Worm (Caenorhabditis elegans): Measurements from ENCODE around the gene C05D12.1.

The C05D12.1 gene

DNA sequence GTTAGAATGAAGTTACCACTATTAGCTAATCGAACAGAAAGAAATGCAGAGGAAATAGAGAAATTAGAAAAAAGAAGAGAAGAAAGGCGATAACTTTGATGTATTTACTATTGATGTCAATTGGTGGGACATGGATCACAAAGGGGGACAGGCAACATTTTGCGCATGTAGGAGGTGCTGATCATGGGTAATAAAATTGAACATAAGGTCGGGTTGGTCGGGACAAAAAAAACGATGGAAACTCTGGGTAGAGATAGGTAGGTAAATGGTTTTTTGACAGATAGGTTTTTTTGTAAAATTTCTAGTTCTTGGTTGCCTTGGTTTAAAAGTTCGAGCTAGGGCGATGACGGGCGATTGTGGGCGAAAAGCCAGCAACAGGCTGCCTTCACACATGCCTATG is 24.7 kb downstream of the C05D12.1 start, which contains the start of gene shn-1:
Gene shn-1 (minus strand): TSS at position 101 of the 400 bp plus-strand sequence.
- TF ChIP-seq ets-4 (tag; optimal IDR thresholded peaks at IDR 0.05) (no peak), ceh-31 (tag; optimal IDR thresholded peaks at IDR 0.05) (no peak), pax-1 (tag; optimal IDR thresholded peaks at IDR 0.05) (no peak), F13H6.1 (tag; optimal IDR thresholded peaks at IDR 0.05) (no peak), syd-9 (tag; optimal IDR thresholded peaks at IDR 0.05) (no peak), fkh-6 (tag; optimal IDR thresholded peaks at IDR 0.05) (no peak), hlh-6 (tag; optimal IDR thresholded peaks at IDR 0.05) (no peak), tbx-7 (tag; optimal IDR thresholded peaks at IDR 0.05) (no peak), pros-1 (tag; optimal IDR thresholded peaks at IDR 0.05) (no peak), eyg-1 (tag; optimal IDR thresholded peaks at IDR 0.05) (no peak), Y22D7AL.16 (tag; optimal IDR thresholded peaks at IDR 0.05) (no peak), K09A11.1 (tag; optimal IDR thresholded peaks at IDR 0.05; ENCODE audit: insufficient read depth) (no peak), ahr-1 (tag; optimal IDR thresholded peaks at IDR 0.05) (no peak), K02D7.2 (tag; optimal IDR thresholded peaks at IDR 0.05) (no peak), ceh-22 (tag; optimal IDR thresholded peaks at IDR 0.05) (no peak), ceh-19 (GFP tag; optimal IDR thresholded peaks at IDR 0.05) (no peak), unc-86 (tag; optimal IDR thresholded peaks at IDR 0.05) (no peak)

- TF ChIP-seq hlh-6 (tag; optimal IDR thresholded peaks at IDR 0.05) (no peak), ref-2 (tag; optimal IDR thresholded peaks at IDR 0.05) (no peak), tbx-2 (tag; optimal IDR thresholded peaks at IDR 0.05) (no peak), K09A11.1 (tag; optimal IDR thresholded peaks at IDR 0.05; ENCODE audit: insufficient read depth) (no peak)
These were observed 28.6 kb downstream of the C05D12.1 start for ce11 chrII:11386950-11387349.

ce11 chrII:11384099-11384498 is 31.5 kb downstream of the C05D12.1 start:
- TF ChIP-seq hlh-30 (tag; optimal IDR thresholded peaks at IDR 0.05; ENCODE audit: insufficient read depth) (peak; percentile 24), fkh-10 (GFP tag; optimal IDR thresholded peaks at IDR 0.05) (no peak)

- TF ChIP-seq elt-4 (tag; optimal IDR thresholded peaks at IDR 0.05) = no peak
- no peak for TF ChIP-seq ceh-31 (tag; optimal IDR thresholded peaks at IDR 0.05)
- TF ChIP-seq che-1 (tag; optimal IDR thresholded peaks at IDR 0.05) = no peak
- TF ChIP-seq K02D7.2 (tag; optimal IDR thresholded peaks at IDR 0.05) = no peak
- no peak for TF ChIP-seq ref-2 (tag; optimal IDR thresholded peaks at IDR 0.05)
- TF ChIP-seq rnt-1 (tag; optimal IDR thresholded peaks at IDR 0.05) = no peak
- no peak for TF ChIP-seq hlh-30 (tag; optimal IDR thresholded peaks at IDR 0.05; ENCODE audit: insufficient read depth)
- TF ChIP-seq hlh-15 (tag; optimal IDR thresholded peaks at IDR 0.05) = no peak
- no peak for TF ChIP-seq ceh-19 (GFP tag; optimal IDR thresholded peaks at IDR 0.05)
- TF ChIP-seq fax-1 (tag; optimal IDR thresholded peaks at IDR 0.05) = no peak
These were observed 32.5 kb downstream of the C05D12.1 start, which contains the start of the genes C33B4.5 and C33B4.4 for ce11 chrII:11383058-11383457. Gene C33B4.5 (plus strand): TSS chrII:11383327. Gene C33B4.4 (minus strand): TSS chrII:11383442.

ce11 chrII:11377700-11378099 is 37.9 kb downstream of the C05D12.1 start:
- TF ChIP-seq pha-2 (tag; optimal IDR thresholded peaks at IDR 0.05) = no peak
- no peak for TF ChIP-seq F13H6.1 (tag; optimal IDR thresholded peaks at IDR 0.05)
- TF ChIP-seq sox-4 (tag; optimal IDR thresholded peaks at IDR 0.05) = no peak
- TF ChIP-seq pag-3 (tag; optimal IDR thresholded peaks at IDR 0.05; ENCODE audit: borderline replicate concordance) = no peak
- TF ChIP-seq lim-6 (tag; optimal IDR thresholded peaks at IDR 0.05) = no peak
- TF ChIP-seq pros-1 (tag; optimal IDR thresholded peaks at IDR 0.05) = no peak
- TF ChIP-seq nhr-11 (tag; optimal IDR thresholded peaks at IDR 0.05) = no peak
- no peak for TF ChIP-seq eyg-1 (tag; optimal IDR thresholded peaks at IDR 0.05)
- TF ChIP-seq hlh-6 (tag; optimal IDR thresholded peaks at IDR 0.05) = no peak
- TF ChIP-seq rnt-1 (tag; optimal IDR thresholded peaks at IDR 0.05) = no peak
- no peak for TF ChIP-seq dmd-4 (tag; optimal IDR thresholded peaks at IDR 0.05; ENCODE audit: borderline replicate concordance)
- TF ChIP-seq ceh-9 (tag; optimal IDR thresholded peaks at IDR 0.05) = no peak
- TF ChIP-seq ref-2 (tag; optimal IDR thresholded peaks at IDR 0.05) = no peak
- TF ChIP-seq unc-55 (GFP tag; optimal IDR thresholded peaks at IDR 0.05) = no peak
- no peak for TF ChIP-seq ceh-48 (tag; optimal IDR thresholded peaks at IDR 0.05)
- no peak for TF ChIP-seq K02D7.2 (tag; optimal IDR thresholded peaks at IDR 0.05)
- no peak for TF ChIP-seq ceh-22 (tag; optimal IDR thresholded peaks at IDR 0.05)
- TF ChIP-seq ama-1 (optimal IDR thresholded peaks at IDR 0.05) = no peak
